Worm (Caenorhabditis elegans): ENCODE results near the gene dhhc-9.

Gene dhhc-9

ce11 chrX:2401883-2402282 is at the start of gene dhhc-9:
dhhc-9 (minus strand) TSS chrX:2402036.
- TF ChIP-seq Y56A3A.18 (GFP tag; IDR thresholded peaks at IDR 0.05) (0 out of 2 replicates have a peak, but pooled peaks have one; percentile 70), lin-40 (tag; optimal IDR thresholded peaks at IDR 0.05) (peak; percentile 66), egl-44 (GFP tag; IDR thresholded peaks at IDR 0.05) (0 out of 2 replicates have a peak, but pooled peaks have one; percentile 35), dox-1 (GFP tag; IDR thresholded peaks at IDR 0.05) (0 out of 2 replicates have a peak, but pooled peaks have one; percentile 62), C06A6.2 (GFP tag; conservative IDR thresholded peaks at IDR 0.05) (peak; percentile 19; the same call in 1 of the 2 replicates), hmg-1.2 (GFP tag; IDR thresholded peaks at IDR 0.05) (peak; percentile 97), F55B11.4 (tag; optimal IDR thresholded peaks at IDR 0.05; ENCODE audit: borderline replicate concordance, insufficient read depth) (no peak), egl-18 (GFP tag; IDR thresholded peaks at IDR 0.05) (no peak), gei-17 (GFP tag; optimal IDR thresholded peaks at IDR 0.05) (peak; percentile 52), ama-1 (optimal IDR thresholded peaks at IDR 0.05) (no peak), ama-1 (GFP tag; optimal IDR thresholded peaks at IDR 0.05) (no peak), K12H6.12 (tag; optimal IDR thresholded peaks at IDR 0.05) (peak; percentile 27), madf-6 (GFP tag; IDR thresholded peaks at IDR 0.05) (0 out of 2 replicates have a peak, but pooled peaks have one; percentile 11), K11D2.4 (GFP tag; IDR thresholded peaks at IDR 0.05) (0 out of 2 replicates have a peak, but pooled peaks have one; percentile 40), F37B4.10 (GFP tag; IDR thresholded peaks at IDR 0.05) (no peak), snpc-4 (GFP tag; optimal IDR thresholded peaks at IDR 0.05) (no peak), snpc-4 (tag; optimal IDR thresholded peaks at IDR 0.05) (peak in 1 of 4 experiments; percentile 7), nhr-80 (tag; optimal IDR thresholded peaks at IDR 0.05) (peak; percentile 52), ZK185.1 (tag; optimal IDR thresholded peaks at IDR 0.05; ENCODE audit: poor library complexity, severe bottlenecking) (peak; percentile 33), hmg-20 (GFP tag; IDR thresholded peaks at IDR 0.05) (peak; percentile 24; the same call in 1 of the 2 replicates)

- TF ChIP-seq F39B2.1 (GFP tag; IDR thresholded peaks at IDR 0.05), result no peak
- TF ChIP-seq zfh-2 (GFP tag; conservative IDR thresholded peaks at IDR 0.05), result peak; percentile 78
Observed at ce11 chrX:2450994-2451393, 49.2 kb upstream of the dhhc-9 start.

ce11 chrX:2447214-2447613 is 45.4 kb upstream of the dhhc-9 start:
- peak; percentile 71 for TF ChIP-seq zfh-2 (GFP tag; conservative IDR thresholded peaks at IDR 0.05)
- no peak for TF ChIP-seq K11D2.4 (GFP tag; IDR thresholded peaks at IDR 0.05)
- no peak for TF ChIP-seq atf-7 (tag; optimal IDR thresholded peaks at IDR 0.05)
- no peak for TF ChIP-seq gei-17 (GFP tag; optimal IDR thresholded peaks at IDR 0.05)
- no peak for TF ChIP-seq lag-1 (GFP tag; IDR thresholded peaks at IDR 0.05)
- no peak for TF ChIP-seq tlf-1 (GFP tag; optimal IDR thresholded peaks at IDR 0.05)

ce11 chrX:2446185-2446584 is 44.3 kb upstream of the dhhc-9 start:
- no peak for TF ChIP-seq dpff-1 (tag; optimal IDR thresholded peaks at IDR 0.05)
- no peak for TF ChIP-seq aptf-3 (GFP tag; IDR thresholded peaks at IDR 0.05)
- TF ChIP-seq lsy-27 (tag; optimal IDR thresholded peaks at IDR 0.05; ENCODE audit: borderline replicate concordance, insufficient read depth), result no peak
- no peak for TF ChIP-seq egrh-3 (GFP tag; IDR thresholded peaks at IDR 0.05)
- no peak for TF ChIP-seq snpc-1.3 (tag; optimal IDR thresholded peaks at IDR 0.05; ENCODE audit: insufficient read depth)
- no peak for TF ChIP-seq F22D6.2 (tag; optimal IDR thresholded peaks at IDR 0.05)
- no peak for TF ChIP-seq F23B12.7 (tag; optimal IDR thresholded peaks at IDR 0.05; ENCODE audit: insufficient read depth)
- TF ChIP-seq sdz-38 (tag; optimal IDR thresholded peaks at IDR 0.05), result no peak
- no peak for TF ChIP-seq Y53G8AR.9 (GFP tag; conservative IDR thresholded peaks at IDR 0.05)
- TF ChIP-seq C17E4.6 (GFP tag; IDR thresholded peaks at IDR 0.05), result no peak
- TF ChIP-seq pha-4 (tag; optimal IDR thresholded peaks at IDR 0.05), result no peak
- TF ChIP-seq pbrm-1 (GFP tag; IDR thresholded peaks at IDR 0.05), result no peak
- no peak for TF ChIP-seq ztf-28 (GFP tag; IDR thresholded peaks at IDR 0.05)
- no peak for TF ChIP-seq ztf-18 (tag; optimal IDR thresholded peaks at IDR 0.05)
- no peak for TF ChIP-seq F37B4.10 (GFP tag; IDR thresholded peaks at IDR 0.05)
- no peak for TF ChIP-seq T07F8.4 (tag; optimal IDR thresholded peaks at IDR 0.05)
- no peak for TF ChIP-seq egl-44 (GFP tag; IDR thresholded peaks at IDR 0.05)

Measured in whole organism, young adult.